Fruit fly (Drosophila melanogaster) whole organism, embryonic: ENCODE results near the gene CG9550.
A peak's percentile ranks its signal among the peaks of the same experiment; 100 is the strongest.

Experiments
- Bteb2 ChIP-seq: fragments of 200-800 bp; sonication (Bioruptor generic); optimal IDR thresholded peaks from 2 replicates; lab custom pipeline; 2016; ENCODE audit warnings: missing biosample characterization, missing genetic modification characterization
- CG10959 ChIP-seq: fragments of 200-800 bp; sonication (Bioruptor generic); IDR thresholded peaks from 2 replicates; pipeline ENCODE4 v1.3.6; 2022; ENCODE audit warnings: missing biosample characterization, missing genetic modification characterization
- CG11504 ChIP-seq: fragments of 200-800 bp; sonication (Bioruptor generic); optimal IDR thresholded peaks from 3 replicates; lab custom pipeline; 2019; ENCODE audit warnings: missing biosample characterization, mild to moderate bottlenecking, missing genetic modification characterization, moderate library complexity
- CG1603 ChIP-seq: fragments of 200-800 bp; sonication (Bioruptor generic); optimal IDR thresholded peaks from 2 replicates; lab custom pipeline; 2019; ENCODE audit warnings: missing biosample characterization, mild to moderate bottlenecking, missing genetic modification characterization, moderate library complexity
- CG17328 ChIP-seq: fragments of 200-800 bp; sonication (Bioruptor generic); IDR thresholded peaks from 2 replicates; pipeline ENCODE4 v1.3.6; 2022; ENCODE audit warnings: missing biosample characterization, missing genetic modification characterization
- CG17359 ChIP-seq: fragments of 200-800 bp; sonication (Bioruptor generic); optimal IDR thresholded peaks from 3 replicates; lab custom pipeline; 2018; ENCODE audit warnings: missing biosample characterization, mild to moderate bottlenecking, missing genetic modification characterization, moderate library complexity
- CG18262 ChIP-seq: fragments of 200-800 bp; optimal IDR thresholded peaks from 3 replicates; lab custom pipeline; 2019; ENCODE audit warnings: missing biosample characterization, mild to moderate bottlenecking, missing genetic modification characterization, moderate library complexity
- CG18599 ChIP-seq: fragments of 200-800 bp; sonication (Bioruptor generic); optimal IDR thresholded peaks from 3 replicates; lab custom pipeline; 2017; ENCODE audit warnings: missing biosample characterization, missing genetic modification characterization, mild to moderate bottlenecking, moderate library complexity, missing genetic modification reagents
- CG2678 ChIP-seq: fragments of 200-800 bp; sonication (Bioruptor generic); optimal IDR thresholded peaks from 3 replicates; lab custom pipeline; 2019; ENCODE audit warnings: missing biosample characterization, mild to moderate bottlenecking, missing genetic modification characterization, moderate library complexity
- CG34224 ChIP-seq: fragments of 200-800 bp; sonication (Bioruptor generic); IDR thresholded peaks from 3 replicates; pipeline ENCODE4 v1.3.6; 2022; ENCODE audit warnings: missing biosample characterization, missing genetic modification characterization; ENCODE audit not compliant: partially characterized antibody
- CG43689 ChIP-seq: fragments of 200-800 bp; sonication (Bioruptor generic); IDR thresholded peaks from 2 replicates; pipeline ENCODE4 v1.3.6; 2022; ENCODE audit warnings: missing biosample characterization, missing genetic modification characterization
- CG6175 ChIP-seq: fragments of 200-800 bp; sonication (Bioruptor generic); IDR thresholded peaks from 3 replicates; pipeline ENCODE4 v1.3.6; 2022; ENCODE audit warnings: missing biosample characterization, missing genetic modification characterization
- CG6791 ChIP-seq: fragments of 200-800 bp; sonication (Bioruptor generic); IDR thresholded peaks from 3 replicates; pipeline ENCODE4 v1.3.6; 2022; ENCODE audit warnings: missing biosample characterization, missing genetic modification characterization; ENCODE audit not compliant: partially characterized antibody
- CG6854 ChIP-seq: fragments of 200-800 bp; sonication (Bioruptor generic); optimal IDR thresholded peaks from 3 replicates; lab custom pipeline; 2017; ENCODE audit warnings: missing biosample characterization, mild to moderate bottlenecking, missing genetic modification characterization
- CG8290 ChIP-seq, 3 experiments: fragments of 200-800 bp; sonication (Bioruptor generic); optimal IDR thresholded peaks; 2 replicates each; lab custom pipeline; 2016 to 2019; ENCODE audit warnings: missing biosample characterization in 3 of 3, missing genetic modification characterization in 3 of 3, mild to moderate bottlenecking in 2 of 3, moderate library complexity in 1 of 3
- CkIIα-i1 ChIP-seq: fragments of 200-800 bp; sonication (Bioruptor generic); IDR thresholded peaks from 2 replicates; pipeline ENCODE4 v1.3.6; 2022; ENCODE audit warnings: missing biosample characterization, missing genetic modification characterization
- Dbx ChIP-seq: fragments of 200-800 bp; sonication (Bioruptor generic); IDR thresholded peaks from 3 replicates; pipeline ENCODE4 v1.3.6; 2022; ENCODE audit warnings: missing biosample characterization, missing genetic modification characterization
- Dip3 ChIP-seq: fragments of 200-800 bp; sonication (Bioruptor generic); optimal IDR thresholded peaks from 3 replicates; lab custom pipeline; 2016; ENCODE audit warnings: missing biosample characterization, missing genetic modification characterization
- Dp ChIP-seq: fragments of 200-800 bp; sonication (Bioruptor generic); optimal IDR thresholded peaks from 2 replicates; lab custom pipeline; 2018; ENCODE audit warnings: missing biosample characterization, mild to moderate bottlenecking, missing genetic modification characterization, moderate library complexity
- E2f2 ChIP-seq: fragments of 200-800 bp; sonication (Bioruptor generic); IDR thresholded peaks from 2 replicates; pipeline ENCODE4 v1.3.6; 2022; ENCODE audit warnings: missing biosample characterization, missing genetic modification characterization
- Eip74EF ChIP-seq, 2 experiments: fragments of 200-800 bp in 1 of 2; fragments of >200 bp in 1 of 2; sonication (Bioruptor generic) in 1 of 2; optimal IDR thresholded peaks; 2 replicates each; lab custom pipeline; 2017 to 2019; ENCODE audit warnings: missing biosample characterization in 2 of 2, missing genetic modification characterization in 2 of 2, mild to moderate bottlenecking in 1 of 2, moderate library complexity in 1 of 2
- Gsc ChIP-seq: fragments of 200-800 bp; sonication (Bioruptor generic); IDR thresholded peaks from 2 replicates; pipeline ENCODE4 v1.3.6; 2022; ENCODE audit warnings: missing biosample characterization, missing genetic modification characterization
- HLH3B ChIP-seq: fragments of 200-800 bp; sonication (Bioruptor generic); IDR thresholded peaks from 2 replicates; pipeline ENCODE4 v1.3.6; 2022; ENCODE audit warnings: missing biosample characterization, missing genetic modification characterization
- HLH54F ChIP-seq: fragments of 200-800 bp; sonication (Bioruptor generic); optimal IDR thresholded peaks from 3 replicates; lab custom pipeline; 2016; ENCODE audit warnings: missing biosample characterization, missing genetic modification characterization
- Hand ChIP-seq: fragments of 200-800 bp; sonication (Bioruptor generic); optimal IDR thresholded peaks from 2 replicates; lab custom pipeline; 2017; ENCODE audit warnings: mild to moderate bottlenecking, missing biosample characterization, missing genetic modification reagents, missing genetic modification characterization
- Lpt ChIP-seq: fragments of >200 bp; optimal IDR thresholded peaks from 2 replicates; lab custom pipeline; 2018; ENCODE audit warnings: missing biosample characterization, missing genetic modification characterization
- Max ChIP-seq: fragments of 200-800 bp; sonication (Bioruptor generic); optimal IDR thresholded peaks from 2 replicates; lab custom pipeline; 2016; ENCODE audit warnings: missing biosample characterization, mild to moderate bottlenecking, missing genetic modification characterization
- Ptx1 ChIP-seq: fragments of 200-800 bp; sonication (Bioruptor generic); IDR thresholded peaks from 2 replicates; pipeline ENCODE4 v1.3.6; 2022; ENCODE audit warnings: missing biosample characterization, missing genetic modification characterization
- Six4 ChIP-seq: fragments of 200-800 bp; sonication (Bioruptor generic); optimal IDR thresholded peaks from 2 replicates; lab custom pipeline; 2016; ENCODE audit warnings: missing biosample characterization, missing genetic modification characterization
- Ssrp ChIP-seq: fragments of 200-800 bp; sonication (Bioruptor generic); optimal IDR thresholded peaks from 2 replicates; lab custom pipeline; 2018; ENCODE audit warnings: missing biosample characterization, mild to moderate bottlenecking, missing genetic modification characterization, moderate library complexity
- TFAM ChIP-seq: fragments of 200-800 bp; sonication (Bioruptor generic); optimal IDR thresholded peaks from 2 replicates; lab custom pipeline; 2017; ENCODE audit warnings: missing biosample characterization, missing genetic modification characterization, inconsistent platforms
- al ChIP-seq: fragments of 200-800 bp; sonication (Bioruptor generic); IDR thresholded peaks from 2 replicates; pipeline ENCODE4 v1.3.6; 2022; ENCODE audit warnings: missing biosample characterization, missing genetic modification characterization
- eve ChIP-seq, 2 experiments: fragments of >200 bp; optimal IDR thresholded peaks; 2 replicates each; lab custom pipeline; 2017; ENCODE audit warnings: missing biosample characterization in 2 of 2, missing genetic modification characterization in 2 of 2
- fru ChIP-seq: fragments of >200 bp; optimal IDR thresholded peaks from 2 replicates; lab custom pipeline; 2017
- gem ChIP-seq: fragments of 200-800 bp; sonication (Bioruptor generic); optimal IDR thresholded peaks from 2 replicates; lab custom pipeline; 2019; ENCODE audit warnings: missing biosample characterization, mild to moderate bottlenecking, missing genetic modification characterization, moderate library complexity
- hkb ChIP-seq, 2 experiments: fragments of 200-800 bp in 1 of 2; fragments of >200 bp in 1 of 2; sonication (Bioruptor generic) in 1 of 2; IDR thresholded peaks in 1 of 2; optimal IDR thresholded peaks in 1 of 2; 2 replicates each; pipeline versions ENCODE4 v1.3.6 to Lab custom; 2017 to 2022; ENCODE audit warnings: missing biosample characterization in 1 of 2, missing genetic modification characterization in 1 of 2
- jing ChIP-seq: fragments of 200-800 bp; sonication (Bioruptor generic); optimal IDR thresholded peaks from 2 replicates; lab custom pipeline; 2018; ENCODE audit warnings: missing biosample characterization, mild to moderate bottlenecking, missing genetic modification characterization
- lbe ChIP-seq: fragments of 200-800 bp; sonication (Bioruptor generic); optimal IDR thresholded peaks from 2 replicates; lab custom pipeline; 2016; ENCODE audit warnings: missing biosample characterization, mild to moderate bottlenecking, missing genetic modification characterization
- nom ChIP-seq: fragments of 200-800 bp; sonication (Bioruptor generic); optimal IDR thresholded peaks from 2 replicates; lab custom pipeline; 2017; ENCODE audit warnings: missing biosample characterization, missing genetic modification characterization, mild to moderate bottlenecking, moderate library complexity, missing genetic modification reagents
- oc ChIP-seq: fragments of 200-800 bp; sonication (Bioruptor generic); optimal IDR thresholded peaks from 2 replicates; lab custom pipeline; 2018; ENCODE audit warnings: missing biosample characterization, mild to moderate bottlenecking, missing genetic modification characterization, moderate library complexity
- pzg ChIP-seq: fragments of 200-800 bp; sonication (Bioruptor generic); optimal IDR thresholded peaks from 3 replicates; lab custom pipeline; 2018; ENCODE audit warnings: missing biosample characterization, mild to moderate bottlenecking, missing genetic modification characterization, moderate library complexity
- salm ChIP-seq: fragments of 200-800 bp; sonication (Bioruptor generic); optimal IDR thresholded peaks from 2 replicates; lab custom pipeline; 2018; ENCODE audit warnings: missing biosample characterization, mild to moderate bottlenecking, missing genetic modification characterization
- scrt ChIP-seq: fragments of 200-800 bp; sonication (Bioruptor generic); optimal IDR thresholded peaks from 2 replicates; lab custom pipeline; 2018; ENCODE audit warnings: missing biosample characterization, mild to moderate bottlenecking, missing genetic modification characterization, moderate library complexity
- sima ChIP-seq: fragments of 200-800 bp; sonication (Bioruptor generic); optimal IDR thresholded peaks from 2 replicates; lab custom pipeline; 2016; ENCODE audit warnings: missing biosample characterization, missing genetic modification characterization
- so ChIP-seq: fragments of 200-800 bp; sonication (Bioruptor generic); IDR thresholded peaks from 3 replicates; pipeline ENCODE4 v1.3.6; 2022; ENCODE audit warnings: missing biosample characterization, missing genetic modification characterization
- sob ChIP-seq: fragments of 200-800 bp; sonication (Bioruptor generic); IDR thresholded peaks from 2 replicates; pipeline ENCODE4 v1.3.6; 2022; ENCODE audit warnings: missing biosample characterization, missing genetic modification characterization
- unpg ChIP-seq: fragments of 200-800 bp; sonication (Bioruptor generic); optimal IDR thresholded peaks from 3 replicates; lab custom pipeline; 2018; ENCODE audit warnings: missing biosample characterization, mild to moderate bottlenecking, missing genetic modification characterization, moderate library complexity
- vvl ChIP-seq: fragments of 200-800 bp; sonication (Bioruptor generic); IDR thresholded peaks from 2 replicates; pipeline ENCODE4 v1.3.6; 2022; ENCODE audit warnings: missing biosample characterization, missing genetic modification characterization

Gene CG9550

dm6 chr2L:6480212-6480994 lies 16.4 kb upstream of the CG9550 start, which contains the start of the genes Sec61alpha and Daxx (continued):
- no peak for TF ChIP-seq eve (GFP tag; optimal IDR thresholded peaks at IDR 0.05; lab: Kevin White, UChicago)
- TF ChIP-seq Dbx (GFP tag; lab: Robert Waterston, UW) = peak; percentile 94
- TF ChIP-seq unpg (GFP tag; lab: Kevin White, UChicago) = peak; percentile 85
- TF ChIP-seq Hand = peak; percentile 27
- peak; percentile 20 for TF ChIP-seq CG6854 (GFP tag; lab: Kevin White, UChicago)
- peak; percentile 38; the same call in 1 of the 2 replicates for TF ChIP-seq CG43689
- TF ChIP-seq sima (GFP tag; lab: Kevin White, UChicago) = peak; percentile 37
- peak; percentile 54 for TF ChIP-seq CG1603 (tag; lab: Kevin White, UChicago)
- peak; percentile 49 for TF ChIP-seq Dp (GFP tag; lab: Kevin White, UChicago)
- TF ChIP-seq hkb (optimal IDR thresholded peaks at IDR 0.05; lab: Kevin White, UChicago) = peak; percentile 61
- peak; percentile 81 for TF ChIP-seq hkb (GFP tag; IDR thresholded peaks at IDR 0.05; lab: Robert Waterston, UW)
- TF ChIP-seq pzg (GFP tag; lab: Kevin White, UChicago) = peak; percentile 89
- no peak for TF ChIP-seq TFAM
- peak; percentile 75 for TF ChIP-seq CG17359 (tag; lab: Kevin White, UChicago)
- TF ChIP-seq al (GFP tag; lab: Robert Waterston, UW) = peak; percentile 88
- no peak for TF ChIP-seq fru (lab: Kevin White, UChicago)
- peak; percentile 82 for TF ChIP-seq Bteb2
- peak in 1 of 2 experiments; percentile 72 for TF ChIP-seq Eip74EF (GFP tag; optimal IDR thresholded peaks at IDR 0.05; lab: Kevin White, UChicago)
- TF ChIP-seq CG18262 (tag; lab: Kevin White, UChicago) = peak; percentile 73
- 0 out of 3 replicates have a peak, but pooled peaks have one; percentile 10 for TF ChIP-seq so
- peak; percentile 88 for TF ChIP-seq sob
- TF ChIP-seq E2f2 (GFP tag; lab: Robert Waterston, UW) = peak; percentile 69
- TF ChIP-seq CG2678 (tag; lab: Kevin White, UChicago) = peak; percentile 87
- peak; percentile 75 for TF ChIP-seq CG10959 (GFP tag; lab: Robert Waterston, UW)
- peak; percentile 55 for TF ChIP-seq salm (tag; lab: Kevin White, UChicago)
- TF ChIP-seq lbe = peak; percentile 76
- TF ChIP-seq CG17328 (GFP tag; lab: Robert Waterston, UW) = peak; percentile 63
- TF ChIP-seq Lpt (GFP tag; lab: Kevin White, UChicago) = no peak
- TF ChIP-seq HLH3B (GFP tag; lab: Robert Waterston, UW) = peak; percentile 81
- TF ChIP-seq Ssrp (tag; lab: Kevin White, UChicago) = peak; percentile 45
- TF ChIP-seq Gsc (GFP tag; lab: Robert Waterston, UW) = no peak
- peak; percentile 71 for TF ChIP-seq oc
- TF ChIP-seq gem = peak; percentile 89
- TF ChIP-seq CG8290 (GFP tag; optimal IDR thresholded peaks at IDR 0.05; lab: Kevin White, UChicago) = peak; percentile 70
- TF ChIP-seq CG8290 (tag; optimal IDR thresholded peaks at IDR 0.05; lab: Kevin White, UChicago) = peak in 1 of 2 experiments; percentile 73
- peak; percentile 86 for TF ChIP-seq CG18599
- TF ChIP-seq scrt (GFP tag; lab: Kevin White, UChicago) = peak; percentile 67
- TF ChIP-seq Ptx1 (GFP tag; lab: Robert Waterston, UW) = peak; percentile 84
- peak; percentile 100 for TF ChIP-seq CG6791 (GFP tag; lab: Robert Waterston, UW)
- peak; percentile 90 for TF ChIP-seq vvl
- TF ChIP-seq CG34224 (GFP tag; lab: Robert Waterston, UW) = peak; percentile 99
- peak; percentile 93 for TF ChIP-seq Dip3 (GFP tag; lab: Kevin White, UChicago)
- TF ChIP-seq CG6175 (GFP tag; lab: Robert Waterston, UW) = peak; percentile 64
- TF ChIP-seq Six4 (GFP tag; lab: Kevin White, UChicago) = peak; percentile 67
- TF ChIP-seq Max = peak; percentile 46
- TF ChIP-seq CkIIα-i1 = no peak
- peak; percentile 94 for TF ChIP-seq HLH54F (GFP tag; lab: Kevin White, UChicago)
- TF ChIP-seq jing = no peak
- no peak for TF ChIP-seq nom
- TF ChIP-seq CG11504 (tag; lab: Kevin White, UChicago) = peak; percentile 82
